Fruit fly (Drosophila melanogaster): ENCODE measurements around the gene CG43085.
A peak's percentile ranks its signal among the peaks of the same experiment; 100 is the strongest.

Gene CG43085

DNA sequence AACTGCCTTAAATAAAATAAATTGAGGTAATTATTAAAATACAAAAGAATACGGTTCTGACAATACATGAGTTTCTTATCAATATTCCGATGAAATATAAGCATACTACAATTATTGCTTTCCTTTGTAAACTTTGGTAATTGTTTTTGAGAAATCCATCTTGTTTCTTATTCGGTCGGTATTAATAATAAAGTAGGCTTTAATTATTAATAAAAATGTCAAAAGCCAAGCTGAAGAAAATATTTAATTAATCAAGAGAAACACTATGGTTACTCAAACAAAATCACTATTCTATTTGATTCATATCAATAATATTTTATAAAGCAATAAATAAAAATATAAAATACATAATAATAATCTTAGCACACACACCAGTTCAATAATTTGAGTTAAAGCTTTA, at the start of gene CG43085:
Gene CG43085, minus strand, starts transcription at position 101 of the 400 bp plus-strand sequence.
- TF ChIP-seq CG7045 (GFP tag; optimal IDR thresholded peaks at IDR 0.05) (no peak), Clk (GFP tag; optimal IDR thresholded peaks at IDR 0.05) (no peak), kay (GFP tag; ENCODE audit: borderline replicate concordance) (peak; percentile 42), cnc (optimal IDR thresholded peaks at IDR 0.05) (no peak)

DNA sequence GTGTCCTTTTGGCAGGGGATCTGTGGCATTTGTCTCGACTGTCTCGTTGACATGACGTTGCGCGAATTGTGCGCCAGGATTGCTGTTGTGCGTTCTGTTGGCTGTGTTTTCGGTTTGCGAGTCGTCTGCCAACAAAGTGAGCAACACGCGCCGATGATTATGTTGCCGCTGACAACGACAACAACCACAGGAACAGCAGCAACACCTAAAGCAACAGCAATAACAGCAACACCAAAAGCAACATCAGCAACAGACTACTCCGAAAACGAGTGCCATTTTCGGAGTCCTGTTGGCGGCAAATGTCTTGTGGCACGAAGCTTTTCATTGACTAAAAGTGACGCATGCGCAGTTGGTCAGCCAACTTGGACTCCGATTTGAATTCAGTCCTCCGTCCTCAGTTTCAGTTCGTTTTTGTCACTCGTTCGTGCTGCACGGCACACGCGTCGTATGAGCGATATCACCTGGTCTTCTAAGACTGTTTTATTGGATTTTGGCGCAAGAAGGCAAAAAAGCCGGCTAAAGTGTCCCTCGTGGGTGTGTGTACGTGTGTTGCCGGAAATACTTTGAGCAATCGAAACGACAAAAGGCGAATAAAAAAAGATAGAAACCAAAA, 43.1 kb upstream of the CG43085 start, which contains the start of gene Ccn:
Gene Ccn, plus strand, starts transcription at position 437 of the 613 bp plus-strand sequence.
- TF ChIP-seq CG12768 (GFP tag; optimal IDR thresholded peaks at IDR 0.05): no peak

DNA sequence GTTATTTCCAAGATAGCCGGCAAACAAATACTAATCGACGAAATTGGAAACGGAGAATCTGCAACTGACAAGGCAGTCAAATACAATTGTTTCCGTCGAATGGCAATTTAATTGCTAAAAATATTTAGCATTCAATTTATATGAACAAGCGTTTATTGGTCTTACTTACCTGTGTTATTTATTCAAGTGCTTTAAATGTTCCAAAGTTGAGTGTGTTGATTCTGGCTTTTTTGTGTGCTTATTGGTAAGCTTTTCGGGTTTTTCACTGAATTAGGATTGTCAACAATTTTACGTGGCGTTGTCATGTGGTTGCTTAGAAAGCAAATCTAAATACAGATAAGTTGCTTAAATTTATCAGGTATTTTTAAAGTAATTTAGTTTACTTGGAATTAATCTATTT, 25.2 kb upstream of the CG43085 start:
- TF ChIP-seq ovo (GFP tag; optimal IDR thresholded peaks at IDR 0.05): no peak
- TF ChIP-seq CG1620 (GFP tag; optimal IDR thresholded peaks at IDR 0.05): no peak
- no peak for TF ChIP-seq CG5204 (GFP tag; optimal IDR thresholded peaks at IDR 0.05)
- TF ChIP-seq Hr96 (GFP tag; optimal IDR thresholded peaks at IDR 0.05): no peak
- TF ChIP-seq Mnt (GFP tag; optimal IDR thresholded peaks at IDR 0.05): no peak
- no peak for TF ChIP-seq tj (GFP tag; optimal IDR thresholded peaks at IDR 0.05)
- no peak for TF ChIP-seq Clk (GFP tag; optimal IDR thresholded peaks at IDR 0.05)
- no peak for TF ChIP-seq kay (GFP tag; ENCODE audit: borderline replicate concordance)
- no peak for TF ChIP-seq CG7101 (tag; optimal IDR thresholded peaks at IDR 0.05)
- no peak for TF ChIP-seq CG14711 (tag; optimal IDR thresholded peaks at IDR 0.05)
- TF ChIP-seq CG11617 (GFP tag; optimal IDR thresholded peaks at IDR 0.05): no peak
- TF ChIP-seq cic (GFP tag; optimal IDR thresholded peaks at IDR 0.05): no peak
- no peak for TF ChIP-seq pad (GFP tag; optimal IDR thresholded peaks at IDR 0.05)
- no peak for TF ChIP-seq CG7045 (GFP tag; optimal IDR thresholded peaks at IDR 0.05)
- TF ChIP-seq bab1 (GFP tag; optimal IDR thresholded peaks at IDR 0.05): no peak
- TF ChIP-seq Crg-1 (GFP tag; optimal IDR thresholded peaks at IDR 0.05): no peak
- no peak for TF ChIP-seq CG12768 (GFP tag; optimal IDR thresholded peaks at IDR 0.05)
- no peak for TF ChIP-seq cnc (optimal IDR thresholded peaks at IDR 0.05)

DNA sequence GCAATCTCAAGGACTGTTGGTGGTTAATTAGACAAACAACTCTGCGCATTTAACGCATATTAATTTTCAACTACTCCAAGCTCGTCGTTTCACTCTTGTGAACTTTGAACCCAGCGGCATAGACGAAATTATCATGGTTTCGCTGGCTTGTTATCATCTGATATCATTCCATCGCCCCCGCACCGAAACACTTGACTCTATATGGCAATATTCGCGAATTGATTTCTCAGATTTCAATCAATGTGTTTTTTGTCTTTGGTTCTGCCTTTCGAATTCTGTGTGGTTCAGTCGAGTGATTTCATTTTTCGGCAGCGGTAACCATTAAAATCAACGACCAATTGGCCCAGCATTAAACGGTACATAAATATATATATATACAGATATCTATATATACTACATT, 24.8 kb upstream of the CG43085 start, which contains the start of gene CG34251:
Gene CG34251, plus strand, starts transcription at position 301 of the 400 bp plus-strand sequence.
- TF ChIP-seq CG1620 (GFP tag; optimal IDR thresholded peaks at IDR 0.05) (no peak), pad (GFP tag; optimal IDR thresholded peaks at IDR 0.05) (no peak), tj (GFP tag; optimal IDR thresholded peaks at IDR 0.05) (no peak), Crg-1 (GFP tag; optimal IDR thresholded peaks at IDR 0.05) (no peak), CG11617 (GFP tag; optimal IDR thresholded peaks at IDR 0.05) (no peak), CG7101 (tag; optimal IDR thresholded peaks at IDR 0.05) (no peak), Mnt (GFP tag; optimal IDR thresholded peaks at IDR 0.05) (no peak), cnc (optimal IDR thresholded peaks at IDR 0.05) (no peak), ovo (GFP tag; optimal IDR thresholded peaks at IDR 0.05) (no peak), CG7045 (GFP tag; optimal IDR thresholded peaks at IDR 0.05) (no peak), CG14711 (tag; optimal IDR thresholded peaks at IDR 0.05) (no peak), Hr96 (GFP tag; optimal IDR thresholded peaks at IDR 0.05) (no peak), toe (GFP tag; optimal IDR thresholded peaks at IDR 0.05) (no peak), CG12768 (GFP tag; optimal IDR thresholded peaks at IDR 0.05) (no peak), kay (GFP tag; ENCODE audit: borderline replicate concordance) (no peak)

DNA sequence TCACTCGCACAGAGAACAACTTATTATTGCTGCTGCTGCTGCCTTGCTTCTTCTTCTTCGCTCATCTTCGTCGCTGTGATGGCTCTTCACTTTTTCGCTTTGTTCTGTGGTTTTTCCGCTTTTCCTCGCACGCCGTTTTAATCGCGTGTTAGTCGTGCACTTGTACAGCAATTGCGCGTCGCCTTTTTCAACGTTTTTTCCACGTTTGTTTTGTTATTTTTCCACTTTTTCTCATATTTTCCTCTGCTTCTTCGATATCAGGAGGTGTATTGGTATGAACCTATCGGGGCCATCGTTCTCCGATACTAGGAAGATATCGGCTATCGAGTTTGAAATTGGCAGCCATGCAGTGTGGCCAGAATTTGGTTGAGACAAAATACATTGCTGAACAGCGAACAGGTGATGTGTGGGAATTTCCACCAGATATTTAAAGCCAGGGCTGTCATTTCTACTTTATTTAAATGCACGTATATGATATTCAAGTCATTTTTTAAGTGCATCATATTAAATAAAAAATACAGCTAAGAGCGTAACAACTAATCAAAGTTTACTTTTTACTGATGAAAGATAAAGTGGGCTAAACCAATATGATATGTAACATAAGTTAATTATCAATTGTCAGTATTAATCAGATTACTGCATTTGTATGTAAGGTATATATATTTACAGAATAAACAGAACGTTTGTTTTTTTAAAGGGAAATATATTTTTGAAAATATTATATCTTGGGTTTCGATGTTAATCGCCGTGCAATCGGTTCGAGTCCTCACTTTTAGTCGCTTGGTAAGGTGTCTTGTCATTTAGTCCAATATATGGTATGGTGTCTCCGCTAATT, 22.6 kb upstream of the CG43085 start, which contains the start of gene Crtc:
Gene Crtc, minus strand, starts transcription at position 290 of the 835 bp plus-strand sequence.
- TF ChIP-seq pad (GFP tag; optimal IDR thresholded peaks at IDR 0.05) (no peak), bab1 (GFP tag; optimal IDR thresholded peaks at IDR 0.05) (peak; percentile 60), ovo (GFP tag; optimal IDR thresholded peaks at IDR 0.05) (peak; percentile 24), CG11617 (GFP tag; optimal IDR thresholded peaks at IDR 0.05) (no peak), CG14711 (tag; optimal IDR thresholded peaks at IDR 0.05) (peak; percentile 76), CG7101 (tag; optimal IDR thresholded peaks at IDR 0.05) (peak; percentile 35), cic (GFP tag; optimal IDR thresholded peaks at IDR 0.05) (no peak), Hr96 (GFP tag; optimal IDR thresholded peaks at IDR 0.05) (peak; percentile 18), CG5204 (GFP tag; optimal IDR thresholded peaks at IDR 0.05) (no peak), kay (GFP tag; ENCODE audit: borderline replicate concordance) (no peak), CG7045 (GFP tag; optimal IDR thresholded peaks at IDR 0.05) (no peak), toe (GFP tag; optimal IDR thresholded peaks at IDR 0.05) (peak; percentile 45), CG1620 (GFP tag; optimal IDR thresholded peaks at IDR 0.05) (peak; percentile 20), Crg-1 (GFP tag; optimal IDR thresholded peaks at IDR 0.05) (no peak), tj (GFP tag; optimal IDR thresholded peaks at IDR 0.05) (no peak), CG33017 (tag; optimal IDR thresholded peaks at IDR 0.05) (no peak), Mnt (GFP tag; optimal IDR thresholded peaks at IDR 0.05) (peak; percentile 11), Clk (GFP tag; optimal IDR thresholded peaks at IDR 0.05) (peak; percentile 25), CG12768 (GFP tag; optimal IDR thresholded peaks at IDR 0.05) (peak; percentile 2), cnc (optimal IDR thresholded peaks at IDR 0.05) (no peak)

- no peak for TF ChIP-seq cnc (optimal IDR thresholded peaks at IDR 0.05)
- TF ChIP-seq CG5204 (GFP tag; optimal IDR thresholded peaks at IDR 0.05): no peak
- no peak for TF ChIP-seq CG33017 (tag; optimal IDR thresholded peaks at IDR 0.05)
- peak; percentile 14 for TF ChIP-seq ovo (GFP tag; optimal IDR thresholded peaks at IDR 0.05)
- no peak for TF ChIP-seq CG11617 (GFP tag; optimal IDR thresholded peaks at IDR 0.05)
- TF ChIP-seq tj (GFP tag; optimal IDR thresholded peaks at IDR 0.05): peak; percentile 83
- no peak for TF ChIP-seq toe (GFP tag; optimal IDR thresholded peaks at IDR 0.05)
- peak; percentile 4 for TF ChIP-seq CG12768 (GFP tag; optimal IDR thresholded peaks at IDR 0.05)
- TF ChIP-seq pad (GFP tag; optimal IDR thresholded peaks at IDR 0.05): no peak
- no peak for TF ChIP-seq Mnt (GFP tag; optimal IDR thresholded peaks at IDR 0.05)
These were observed 21.9 kb upstream of the CG43085 start for dm6 chr3L:17668386-17668944.
